Fruit fly (Drosophila melanogaster) whole organism: Measurements from ENCODE around the gene Octbeta2R.

Source experiments
- CG8478 ChIP-seq: fragments of >200 bp; optimal IDR thresholded peaks from 2 replicates; lab custom pipeline; 2018; ENCODE audit warnings: inconsistent platforms
- Dll ChIP-seq: fragments of >200 bp; optimal IDR thresholded peaks from 2 replicates; lab custom pipeline; 2017
- EcR ChIP-seq, 2 experiments: fragments of >200 bp; optimal IDR thresholded peaks; 2 replicates each; lab custom pipeline; 2017; ENCODE audit warnings: missing biosample characterization in 2 of 2, missing genetic modification characterization in 2 of 2, missing genetic modification reagents in 2 of 2
- pan ChIP-seq: fragments of >200 bp; optimal IDR thresholded peaks from 2 replicates; lab custom pipeline; 2017
- psq ChIP-seq: fragments of >200 bp; optimal IDR thresholded peaks from 2 replicates; lab custom pipeline; 2017
- usp ChIP-seq: fragments of >200 bp; optimal IDR thresholded peaks from 2 replicates; lab custom pipeline; 2017; ENCODE audit warnings: missing biosample characterization, missing genetic modification characterization, mixed read lengths

dm6 chr3R:12636240-12636639 lies 40.7 kb upstream of the Octbeta2R start, which contains the start of gene CG11600:
- no peak for TF ChIP-seq EcR (GFP tag; optimal IDR thresholded peaks at IDR 0.05; lab: Kevin White, UChicago)
- TF ChIP-seq pan (lab: Kevin White, UChicago) = no peak
- no peak for TF ChIP-seq psq (lab: Kevin White, UChicago)
- no peak for TF ChIP-seq CG8478 (lab: Kevin White, UChicago)
- TF ChIP-seq Dll = no peak
- TF ChIP-seq usp = no peak
